Fruit fly (Drosophila melanogaster): Measurements from ENCODE around the gene CG31826.

DNA sequence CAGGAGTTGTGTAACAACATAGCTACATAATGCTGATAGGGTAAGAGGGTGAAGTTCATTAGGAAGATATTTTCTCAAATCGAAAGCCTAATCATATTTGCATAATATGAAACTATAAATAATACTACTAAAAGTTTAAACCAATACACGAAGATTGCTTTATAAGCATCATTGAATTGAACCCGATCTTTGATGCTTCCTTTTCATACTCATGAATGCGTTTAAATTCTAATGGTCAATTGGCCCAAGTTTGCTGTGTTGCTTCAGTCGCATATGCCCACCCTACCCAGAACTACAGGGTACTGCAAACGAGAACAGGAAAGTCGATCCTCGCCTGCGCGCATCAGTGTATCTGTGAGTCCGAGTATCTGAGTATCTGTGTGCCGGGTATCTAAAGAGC lies 29.3 kb downstream of the CG31826 start:
- no peak for TF ChIP-seq rn (GFP tag; IDR thresholded peaks at IDR 0.05)
- peak; percentile 45 for TF ChIP-seq CG8159 (tag; optimal IDR thresholded peaks at IDR 0.05)
- TF ChIP-seq CG9948 (tag; optimal IDR thresholded peaks at IDR 0.05), result peak; percentile 84
- TF ChIP-seq fd96Ca (GFP tag; IDR thresholded peaks at IDR 0.05), result no peak
- TF ChIP-seq CG10348 (GFP tag; IDR thresholded peaks at IDR 0.05), result no peak
- TF ChIP-seq CG32121 (GFP tag; IDR thresholded peaks at IDR 0.05), result no peak
- TF ChIP-seq Snoo (tag; optimal IDR thresholded peaks at IDR 0.05), result peak; percentile 94
- no peak for TF ChIP-seq D1 (tag; optimal IDR thresholded peaks at IDR 0.05)
- peak; percentile 72 for TF ChIP-seq CG13204 (GFP tag; optimal IDR thresholded peaks at IDR 0.05)
- no peak for TF ChIP-seq Ets98B (GFP tag; IDR thresholded peaks at IDR 0.05)
- TF ChIP-seq CG17806 (tag; optimal IDR thresholded peaks at IDR 0.05), result no peak
- peak; percentile 95 for TF ChIP-seq CG15710 (tag; optimal IDR thresholded peaks at IDR 0.05)
- TF ChIP-seq Pif1A (GFP tag; optimal IDR thresholded peaks at IDR 0.05), result peak; percentile 78
